Fruit fly (Drosophila melanogaster): ENCODE measurements around the gene CG8563.

Gene CG8563

DNA sequence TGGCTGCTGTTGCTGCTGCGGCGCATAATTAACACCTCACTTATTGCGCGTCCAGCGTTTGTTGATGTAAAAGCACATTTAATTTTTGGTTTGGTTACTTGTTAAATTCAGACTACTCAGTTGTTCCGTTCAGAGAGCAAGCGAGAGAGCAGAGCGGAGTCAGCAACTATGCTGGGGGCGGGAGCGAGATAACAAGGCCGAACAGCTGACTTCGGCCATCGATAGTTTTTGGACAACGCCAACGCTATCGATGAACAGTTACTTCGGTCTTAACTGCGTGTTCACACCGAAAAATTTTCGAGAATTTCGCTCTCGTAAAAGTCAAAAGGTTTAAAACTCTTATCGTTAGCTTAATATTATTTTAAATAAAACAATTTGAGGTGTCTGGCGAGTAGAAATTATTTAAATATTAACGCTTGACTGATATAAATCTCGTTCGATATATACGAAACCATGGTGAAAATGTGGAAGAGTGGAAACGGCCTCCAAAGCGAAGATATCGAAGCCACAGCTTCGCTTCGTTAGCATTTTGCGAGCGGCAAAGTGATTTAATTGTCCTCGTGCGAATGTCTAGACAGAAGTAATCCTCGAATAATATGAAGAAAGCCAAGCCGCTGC lies 9.1 kb upstream of the CG8563 start, which contains the start of the genes SMSr and smid (continued):
- TF ChIP-seq CG31627 (GFP tag; optimal IDR thresholded peaks at IDR 0.05) (peak; percentile 70), Lpt (GFP tag; optimal IDR thresholded peaks at IDR 0.05) (peak; percentile 46), net (GFP tag; optimal IDR thresholded peaks at IDR 0.05) (peak; percentile 19), Gug (GFP tag; IDR thresholded peaks at IDR 0.05) (peak; percentile 57; the same call in 1 of the 2 replicates), CG32006 (GFP tag; optimal IDR thresholded peaks at IDR 0.05) (no peak), fkh (GFP tag; optimal IDR thresholded peaks at IDR 0.05) (no peak), topi (GFP tag; optimal IDR thresholded peaks at IDR 0.05) (peak; percentile 65), OdsH (GFP tag; optimal IDR thresholded peaks at IDR 0.05) (peak; percentile 70), Sox14 (GFP tag; optimal IDR thresholded peaks at IDR 0.05) (peak; percentile 77), Sox102F (GFP tag; optimal IDR thresholded peaks at IDR 0.05) (peak; percentile 50), CG11294 (GFP tag; IDR thresholded peaks at IDR 0.05) (no peak), CG6792 (GFP tag; optimal IDR thresholded peaks at IDR 0.05) (peak; percentile 56), Ets96B (tag; optimal IDR thresholded peaks at IDR 0.05) (peak; percentile 53), CG6854 (GFP tag; optimal IDR thresholded peaks at IDR 0.05) (peak; percentile 44), Hr38 (GFP tag; optimal IDR thresholded peaks at IDR 0.05) (no peak), CG6276 (GFP tag; optimal IDR thresholded peaks at IDR 0.05) (no peak), svp (GFP tag) (peak; percentile 86), salr (GFP tag; optimal IDR thresholded peaks at IDR 0.05) (peak in 1 of 2 experiments; percentile 68), CG8119 (GFP tag; IDR thresholded peaks at IDR 0.05) (no peak), Eip93F (GFP tag; optimal IDR thresholded peaks at IDR 0.05) (no peak), CG11902 (GFP tag; optimal IDR thresholded peaks at IDR 0.05) (peak; percentile 33)

DNA sequence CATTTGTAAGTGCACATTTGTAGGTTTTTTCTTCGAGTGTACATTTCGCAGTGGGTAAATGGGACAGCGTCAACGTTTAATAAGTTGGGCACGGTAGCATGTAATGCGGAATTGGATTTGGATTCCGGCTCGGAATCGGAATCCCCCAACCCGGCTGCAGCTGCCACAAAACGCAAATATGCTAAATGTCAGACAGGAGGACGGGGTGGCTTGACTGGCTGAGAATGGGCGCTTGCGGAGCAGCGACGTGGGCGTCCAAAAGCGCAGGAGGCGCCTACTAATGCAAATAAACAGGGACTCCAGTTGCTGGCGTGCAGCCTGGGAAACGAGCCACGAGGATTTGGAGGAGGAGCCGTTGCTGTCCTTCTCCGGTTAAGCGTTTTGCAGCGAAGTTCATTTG lies 2.7 kb upstream of the CG8563 start, which contains the start of gene CG8564:
Gene CG8564, minus strand, starts transcription at position 101 of the 400 bp plus-strand sequence.
- TF ChIP-seq svp (GFP tag) (peak; percentile 10), ss (GFP tag; optimal IDR thresholded peaks at IDR 0.05) (no peak)

DNA sequence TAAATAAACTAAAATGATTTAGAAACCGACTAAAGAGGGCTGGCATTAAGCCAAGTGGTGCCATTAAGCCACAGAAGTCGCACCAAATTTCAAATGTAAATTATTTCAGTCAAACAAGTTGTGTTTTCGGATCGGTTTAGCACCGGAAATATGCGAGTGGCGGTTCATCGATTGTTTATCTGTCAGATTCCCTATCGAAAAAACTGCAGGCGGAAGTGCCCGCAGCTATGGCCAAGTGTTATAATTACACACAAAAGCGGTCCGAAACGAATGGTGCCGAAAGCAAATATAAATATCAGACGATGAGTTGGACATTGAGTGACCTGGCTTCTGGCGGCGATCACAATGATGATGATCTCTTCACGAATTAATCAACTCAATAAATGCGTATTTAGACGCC lies 538 bp upstream of the CG8563 start:
- TF ChIP-seq CG10631 (GFP tag; optimal IDR thresholded peaks at IDR 0.05) (no peak), CG34406 (GFP tag; optimal IDR thresholded peaks at IDR 0.05) (no peak)

DNA sequence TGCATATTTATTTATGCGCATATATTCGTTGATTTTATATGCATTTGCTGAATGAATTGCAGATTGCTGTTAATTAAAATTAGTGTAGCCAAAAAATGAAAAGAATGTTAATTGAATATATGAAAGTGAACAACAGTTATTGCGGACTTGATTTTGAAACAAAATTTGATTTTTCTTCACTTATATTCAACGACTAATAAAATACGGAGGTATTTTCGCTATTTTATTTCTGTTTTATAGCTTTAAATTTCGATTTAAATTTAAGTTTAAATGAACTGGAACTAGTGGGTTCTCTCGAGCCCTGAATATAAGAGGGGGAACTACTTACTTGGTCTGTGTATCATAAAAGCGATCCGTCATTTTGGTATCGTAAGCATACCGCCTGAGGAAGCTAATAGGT lies 5.5 kb downstream of the CG8563 start, which contains the start of gene CG32379:
Gene CG32379, plus strand, starts transcription at position 301 of the 400 bp plus-strand sequence.
- TF ChIP-seq achi (GFP tag; optimal IDR thresholded peaks at IDR 0.05) = no peak
- no peak for TF ChIP-seq dac (GFP tag; optimal IDR thresholded peaks at IDR 0.05)
- no peak for TF ChIP-seq CG3919 (GFP tag; optimal IDR thresholded peaks at IDR 0.05)
- TF ChIP-seq CG11902 (GFP tag; optimal IDR thresholded peaks at IDR 0.05) = no peak
- no peak for TF ChIP-seq CG6276 (GFP tag; optimal IDR thresholded peaks at IDR 0.05)
- no peak for TF ChIP-seq net (GFP tag; optimal IDR thresholded peaks at IDR 0.05)
- TF ChIP-seq CG1621 (tag; optimal IDR thresholded peaks at IDR 0.05) = no peak
- no peak for TF ChIP-seq Hr39 (GFP tag; optimal IDR thresholded peaks at IDR 0.05)
- TF ChIP-seq Gug (GFP tag; IDR thresholded peaks at IDR 0.05) = no peak
- TF ChIP-seq salr (GFP tag; optimal IDR thresholded peaks at IDR 0.05) = no peak
- no peak for TF ChIP-seq acj6 (GFP tag; optimal IDR thresholded peaks at IDR 0.05)
- TF ChIP-seq Ets96B (tag; optimal IDR thresholded peaks at IDR 0.05) = no peak
- TF ChIP-seq CG6163 (GFP tag; IDR thresholded peaks at IDR 0.05) = no peak
- TF ChIP-seq lz (GFP tag; optimal IDR thresholded peaks at IDR 0.05) = no peak
- no peak for TF ChIP-seq spab (GFP tag; optimal IDR thresholded peaks at IDR 0.05)

DNA sequence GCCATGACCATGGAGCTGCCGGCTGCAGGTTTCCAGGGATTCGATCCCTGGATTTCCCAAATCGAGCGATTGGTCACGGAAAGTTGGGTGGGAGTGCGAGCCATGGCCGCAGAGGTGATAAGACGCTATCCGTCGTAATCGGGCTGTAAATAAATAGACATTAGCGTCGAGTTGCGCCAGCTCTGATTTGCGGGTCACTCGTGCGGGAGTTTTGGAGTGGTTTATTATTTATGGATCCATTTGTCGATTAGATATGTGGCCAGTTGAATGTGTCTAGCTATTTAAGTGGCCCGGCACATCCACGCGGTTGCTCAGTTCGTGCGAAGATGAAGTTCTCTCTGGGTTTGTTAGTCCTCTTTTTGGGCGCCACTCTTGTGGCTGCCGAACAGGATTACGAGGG lies 7.4 kb downstream of the CG8563 start, which contains the start of gene CG8562:
Gene CG8562, plus strand, starts transcription at position 307 of the 400 bp plus-strand sequence.
- TF ChIP-seq Sox102F (GFP tag; optimal IDR thresholded peaks at IDR 0.05) = no peak

Measured in whole organism, prepupa.